Fruit fly (Drosophila melanogaster): Measurements from ENCODE around the gene hemo.
A peak's percentile ranks its signal among the peaks of the same experiment; 100 is the strongest.

DNA sequence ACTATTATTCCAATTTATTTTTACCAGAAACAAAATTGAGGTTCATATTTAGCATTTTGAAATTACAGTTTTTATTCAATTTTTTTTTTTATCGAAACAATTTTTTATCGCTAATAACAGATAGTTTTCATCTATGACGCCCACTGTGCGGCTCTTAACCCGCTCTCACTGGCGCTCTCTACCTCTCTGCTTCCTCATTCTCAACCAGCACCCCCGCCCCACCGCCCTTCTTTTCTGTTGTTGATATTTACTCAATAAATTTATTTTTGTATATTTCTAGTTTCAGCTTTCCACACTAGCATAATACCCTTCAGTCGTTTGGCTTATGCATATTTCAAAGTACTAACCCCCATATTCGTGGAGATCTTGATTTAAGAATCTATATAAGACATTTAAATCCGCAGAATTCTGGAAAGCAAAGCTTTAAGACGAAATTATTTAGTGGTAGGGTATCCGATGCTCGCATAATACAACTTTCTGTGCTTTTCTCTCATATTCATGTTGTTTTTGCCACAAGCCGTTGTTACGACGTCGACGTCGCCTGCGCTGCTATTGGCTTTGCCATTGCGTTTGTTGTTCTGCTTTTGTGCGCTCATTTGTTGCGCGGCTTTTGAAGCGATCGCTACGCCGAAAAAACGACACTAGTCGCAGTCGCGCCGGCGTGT is 19.0 kb upstream of the hemo start:
- TF ChIP-seq fru (optimal IDR thresholded peaks at IDR 0.05) (no peak), vnd (GFP tag; IDR thresholded peaks at IDR 0.05; ENCODE audit: partially characterized antibody) (no peak), MESR4 (GFP tag; optimal IDR thresholded peaks at IDR 0.05) (peak; percentile 51), CG30403 (GFP tag; optimal IDR thresholded peaks at IDR 0.05) (peak; percentile 98), CG14014 (GFP tag; IDR thresholded peaks at IDR 0.05) (peak; percentile 91), CG5180 (GFP tag; optimal IDR thresholded peaks at IDR 0.05) (peak; percentile 91), CG18262 (tag; optimal IDR thresholded peaks at IDR 0.05) (peak; percentile 99), tll (GFP tag; optimal IDR thresholded peaks at IDR 0.05) (no peak), CG2116 (GFP tag; optimal IDR thresholded peaks at IDR 0.05) (peak; percentile 80), cas (GFP tag; IDR thresholded peaks at IDR 0.05) (peak; percentile 78; the same call in 1 of the 2 replicates), Bgb (GFP tag; IDR thresholded peaks at IDR 0.05; ENCODE audit: partially characterized antibody) (peak; percentile 39; the same call in 1 of the 2 replicates), Vsx1 (GFP tag; optimal IDR thresholded peaks at IDR 0.05) (peak; percentile 95), Ptx1 (GFP tag; IDR thresholded peaks at IDR 0.05) (peak; percentile 95), CG42726 (GFP tag; IDR thresholded peaks at IDR 0.05; ENCODE audit: partially characterized antibody) (no peak)
